Fruit fly (Drosophila melanogaster): Measurements from ENCODE around the gene CG13599.

The CG13599 gene

DNA sequence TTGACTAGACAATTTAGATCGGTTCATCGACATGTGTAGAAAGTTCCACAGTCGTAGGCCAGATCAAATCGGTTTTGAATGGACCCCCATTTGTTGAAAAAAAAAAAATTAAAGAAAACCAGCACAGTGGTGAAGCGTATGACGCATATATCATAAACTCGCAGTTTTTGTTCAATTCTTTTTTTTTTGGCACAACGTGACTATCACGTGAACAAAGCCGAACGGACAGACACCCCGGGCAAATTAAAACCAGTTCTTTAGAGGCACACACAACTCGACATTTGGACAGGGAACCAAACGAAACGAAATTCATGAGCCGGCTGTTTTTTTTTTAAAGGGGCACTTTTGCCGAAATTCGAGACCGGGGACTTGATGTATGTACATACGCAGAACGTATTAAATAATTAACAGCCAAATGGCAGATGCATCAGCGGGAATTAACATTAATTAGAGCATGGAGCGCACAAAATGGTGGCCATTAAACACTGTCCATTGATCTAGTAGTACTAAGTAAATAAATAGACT is 9.5 kb downstream of the CG13599 start:
- TF ChIP-seq dmrt93B (GFP tag; optimal IDR thresholded peaks at IDR 0.05) (peak; percentile 7), N (GFP tag; optimal IDR thresholded peaks at IDR 0.05) (no peak)

DNA sequence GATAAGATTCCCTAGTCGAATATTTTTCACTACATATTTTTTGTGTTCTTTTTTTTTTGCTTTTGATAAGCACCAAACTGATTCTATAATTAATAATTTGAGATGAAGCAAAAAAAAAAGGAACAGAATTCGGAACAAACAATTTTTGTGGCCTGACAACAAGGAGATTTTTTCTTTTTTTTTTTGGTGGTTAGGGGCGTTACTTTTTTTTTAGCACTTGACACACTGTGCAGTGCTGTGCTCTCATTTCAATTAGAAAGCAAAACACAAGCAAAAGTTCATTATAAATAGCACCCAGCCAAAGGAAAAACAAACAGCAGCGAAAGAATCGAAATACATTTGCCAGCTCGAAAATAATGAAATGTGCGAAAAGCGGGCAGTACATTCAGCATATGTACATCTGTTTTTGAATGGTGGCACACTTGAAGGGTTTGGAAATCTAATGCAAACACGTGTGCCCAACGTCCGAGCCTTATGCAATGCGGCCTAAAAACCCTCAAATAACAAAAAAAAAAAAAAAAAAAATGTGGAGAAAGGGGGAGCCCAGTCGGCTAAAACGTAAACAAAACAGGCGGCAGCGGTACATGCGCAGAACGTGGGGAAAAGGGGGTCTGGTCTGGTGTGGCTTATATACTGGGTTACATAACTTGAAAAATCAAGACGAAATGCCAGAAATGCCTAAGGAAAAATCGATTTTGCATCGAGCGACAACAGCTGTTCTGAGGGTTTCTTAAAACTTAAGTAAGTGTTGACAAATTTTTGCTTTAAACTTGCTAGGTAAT is 10.4 kb downstream of the CG13599 start:
- TF ChIP-seq dl (GFP tag; optimal IDR thresholded peaks at IDR 0.05; ENCODE audit: insufficient read depth in 1 of 2, partially characterized antibody in 2 of 2) (no peak), Abd-B (GFP tag; optimal IDR thresholded peaks at IDR 0.05) (no peak), Dif (GFP tag; optimal IDR thresholded peaks at IDR 0.05; ENCODE audit: partially characterized antibody) (no peak), ey (GFP tag; optimal IDR thresholded peaks at IDR 0.05) (peak; percentile 21), foxo (GFP tag; optimal IDR thresholded peaks at IDR 0.05) (peak; percentile 34 to 50), rgr (GFP tag; optimal IDR thresholded peaks at IDR 0.05) (peak; percentile 2), Hr78 (GFP tag; optimal IDR thresholded peaks at IDR 0.05) (no peak), Rel (GFP tag; optimal IDR thresholded peaks at IDR 0.05) (peak; percentile 19), Rel (tag; optimal IDR thresholded peaks at IDR 0.05) (peak; percentile 71), HLH106 (tag; optimal IDR thresholded peaks at IDR 0.05) (no peak), Sp1 (GFP tag; optimal IDR thresholded peaks at IDR 0.05) (no peak), Jra (GFP tag; optimal IDR thresholded peaks at IDR 0.05) (no peak), woc (GFP tag; optimal IDR thresholded peaks at IDR 0.05) (peak; percentile 29), Hnf4 (GFP tag; optimal IDR thresholded peaks at IDR 0.05) (peak; percentile 20), sv (GFP tag; optimal IDR thresholded peaks at IDR 0.05) (no peak), fru (GFP tag; optimal IDR thresholded peaks at IDR 0.05) (peak; percentile 30), h (GFP tag; optimal IDR thresholded peaks at IDR 0.05) (peak; percentile 30), GATAd (GFP tag; optimal IDR thresholded peaks at IDR 0.05) (no peak)

DNA sequence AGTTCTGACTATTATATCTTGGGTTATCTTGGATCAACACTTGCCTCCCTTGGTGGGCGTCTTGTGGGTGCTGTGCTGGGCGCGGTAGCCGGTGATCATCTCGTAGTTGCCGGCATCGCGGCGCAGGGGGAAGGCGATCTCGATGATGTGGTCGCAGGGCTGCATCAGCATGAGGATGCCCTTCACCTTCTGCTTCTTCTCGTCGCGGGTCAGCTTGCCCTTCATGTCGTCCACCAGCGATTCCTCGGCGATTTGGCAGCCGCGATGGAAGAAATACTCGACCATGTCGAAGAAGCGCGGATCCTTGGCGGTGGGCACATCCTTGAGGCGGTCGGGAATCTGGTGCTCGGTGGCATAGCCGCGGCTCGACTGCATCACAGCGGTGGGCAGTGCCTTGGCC is 11.1 kb downstream of the CG13599 start:
- TF ChIP-seq Dfd (GFP tag; optimal IDR thresholded peaks at IDR 0.05) (no peak), OdsH (GFP tag; optimal IDR thresholded peaks at IDR 0.05) (no peak), N (GFP tag; optimal IDR thresholded peaks at IDR 0.05) (no peak), foxo (GFP tag; optimal IDR thresholded peaks at IDR 0.05) (no peak), brk (GFP tag; optimal IDR thresholded peaks at IDR 0.05) (no peak), jim (GFP tag; optimal IDR thresholded peaks at IDR 0.05) (no peak)

DNA sequence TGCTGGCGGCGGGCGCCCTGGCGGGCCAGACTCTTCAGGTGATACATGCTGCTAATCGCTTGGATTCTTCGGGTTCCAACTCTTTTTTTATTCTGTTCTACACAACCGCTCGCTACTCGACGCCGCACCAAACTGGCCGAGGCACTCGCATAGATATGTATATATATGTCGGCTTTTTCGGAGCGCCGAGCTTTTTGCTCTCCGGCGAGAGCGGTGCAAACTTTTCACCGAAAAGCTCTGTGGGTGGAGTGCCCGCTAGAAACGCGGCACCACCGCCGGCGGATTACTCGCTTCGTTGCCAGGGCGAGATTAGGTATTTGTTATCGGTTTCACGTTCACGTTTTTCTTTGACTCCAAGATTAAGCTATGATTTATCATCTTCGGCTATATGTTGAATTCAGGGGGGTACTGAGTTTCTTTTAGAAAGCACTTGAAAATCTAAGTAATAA is 11.6 kb downstream of the CG13599 start, which contains the start of gene Gdh:
TSS of gene Gdh (minus strand) at position 137 of the 449 bp plus-strand sequence.
- no peak for TF ChIP-seq fru (GFP tag; optimal IDR thresholded peaks at IDR 0.05)
- TF ChIP-seq rgr (GFP tag; optimal IDR thresholded peaks at IDR 0.05), result peak; percentile 18
- TF ChIP-seq Rel (GFP tag; optimal IDR thresholded peaks at IDR 0.05), result no peak
- TF ChIP-seq Rel (tag; optimal IDR thresholded peaks at IDR 0.05), result peak; percentile 49
- no peak for TF ChIP-seq GATAd (GFP tag; optimal IDR thresholded peaks at IDR 0.05)
- TF ChIP-seq Sp1 (GFP tag; optimal IDR thresholded peaks at IDR 0.05), result peak; percentile 33
- peak; percentile 42 to 76 for TF ChIP-seq dl (GFP tag; optimal IDR thresholded peaks at IDR 0.05; ENCODE audit: insufficient read depth in 1 of 2, partially characterized antibody in 2 of 2)
- TF ChIP-seq Jra (GFP tag; optimal IDR thresholded peaks at IDR 0.05), result no peak
- TF ChIP-seq dmrt93B (GFP tag; optimal IDR thresholded peaks at IDR 0.05), result no peak
- TF ChIP-seq pan (optimal IDR thresholded peaks at IDR 0.05), result no peak
- TF ChIP-seq brk (GFP tag; optimal IDR thresholded peaks at IDR 0.05), result no peak
- TF ChIP-seq usp (GFP tag; optimal IDR thresholded peaks at IDR 0.05), result no peak
- TF ChIP-seq HLH106 (tag; optimal IDR thresholded peaks at IDR 0.05), result peak; percentile 15
- no peak for TF ChIP-seq lola (GFP tag; optimal IDR thresholded peaks at IDR 0.05)
- TF ChIP-seq OdsH (GFP tag; optimal IDR thresholded peaks at IDR 0.05), result no peak
- no peak for TF ChIP-seq sv (GFP tag; optimal IDR thresholded peaks at IDR 0.05)
- TF ChIP-seq Dif (GFP tag; optimal IDR thresholded peaks at IDR 0.05; ENCODE audit: partially characterized antibody), result peak; percentile 85
- peak; percentile 33 for TF ChIP-seq h (GFP tag; optimal IDR thresholded peaks at IDR 0.05)
- TF ChIP-seq N (GFP tag; optimal IDR thresholded peaks at IDR 0.05), result no peak
- TF ChIP-seq Hr83 (GFP tag; optimal IDR thresholded peaks at IDR 0.05; ENCODE audit: poor library complexity, severe bottlenecking), result no peak

DNA sequence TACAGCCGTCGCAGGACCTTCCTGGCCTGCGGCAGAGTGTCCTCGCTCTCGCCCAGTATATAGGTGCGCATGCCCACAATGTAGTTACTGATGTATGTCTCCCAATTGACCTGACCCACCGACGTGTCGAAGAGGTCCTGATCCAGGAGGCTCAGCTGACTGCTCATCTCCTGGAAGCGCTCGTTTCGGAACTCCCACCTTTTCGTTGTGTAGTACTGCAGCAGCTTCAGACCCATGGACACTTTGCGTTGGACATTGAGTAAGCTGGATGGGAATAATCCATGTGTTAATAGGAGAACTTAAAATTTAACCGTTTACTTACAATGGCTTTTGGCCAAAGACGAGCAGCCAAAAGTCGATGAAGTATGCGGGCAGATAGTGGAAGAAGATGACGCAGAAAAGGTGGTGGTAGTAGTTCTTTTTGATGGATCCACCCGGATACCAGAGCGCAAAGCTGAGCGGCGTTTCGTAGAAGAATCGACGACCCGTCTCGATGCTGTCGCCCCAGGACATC is 12.5 kb downstream of the CG13599 start:
- TF ChIP-seq Dif (GFP tag; optimal IDR thresholded peaks at IDR 0.05; ENCODE audit: partially characterized antibody) (no peak), sv (GFP tag; optimal IDR thresholded peaks at IDR 0.05) (no peak), CrebA (GFP tag; optimal IDR thresholded peaks at IDR 0.05; ENCODE audit: borderline replicate concordance) (no peak), Hr83 (GFP tag; optimal IDR thresholded peaks at IDR 0.05; ENCODE audit: poor library complexity, severe bottlenecking) (no peak), rgr (GFP tag; optimal IDR thresholded peaks at IDR 0.05) (no peak), OdsH (GFP tag; optimal IDR thresholded peaks at IDR 0.05) (no peak), ey (GFP tag; optimal IDR thresholded peaks at IDR 0.05) (no peak), sage (GFP tag; optimal IDR thresholded peaks at IDR 0.05) (no peak), dl (GFP tag; optimal IDR thresholded peaks at IDR 0.05; ENCODE audit: insufficient read depth in 1 of 2, partially characterized antibody in 2 of 2) (no peak), HLH106 (tag; optimal IDR thresholded peaks at IDR 0.05) (no peak), Jra (GFP tag; optimal IDR thresholded peaks at IDR 0.05) (no peak), dmrt93B (GFP tag; optimal IDR thresholded peaks at IDR 0.05) (no peak), Hnf4 (GFP tag; optimal IDR thresholded peaks at IDR 0.05) (no peak), usp (GFP tag; optimal IDR thresholded peaks at IDR 0.05) (no peak)
